Fruit fly (Drosophila melanogaster) whole organism, prepupa: Measurements from ENCODE around the gene agt.

Source experiments
- CG31627 ChIP-seq: fragments of 200-800 bp; sonication (Bioruptor generic); optimal IDR thresholded peaks from 3 replicates; lab custom pipeline; 2016; ENCODE audit warnings: missing biosample characterization, missing genetic modification characterization
- CG6854 ChIP-seq: fragments of 200-800 bp; sonication (Bioruptor generic); optimal IDR thresholded peaks from 2 replicates; lab custom pipeline; 2017; ENCODE audit warnings: missing biosample characterization, mild to moderate bottlenecking, missing genetic modification characterization
- Gug ChIP-seq: fragments of 200-800 bp; sonication (Bioruptor generic); IDR thresholded peaks from 2 replicates; pipeline ENCODE4 v1.3.6; 2022; ENCODE audit warnings: missing biosample characterization, missing genetic modification characterization
- Hr39 ChIP-seq: fragments of 200-800 bp; sonication (Bioruptor generic); optimal IDR thresholded peaks from 2 replicates; lab custom pipeline; 2016; ENCODE audit warnings: missing biosample characterization, missing genetic modification characterization
- Sox14 ChIP-seq: fragments of 200-800 bp; sonication (Bioruptor generic); optimal IDR thresholded peaks from 3 replicates; lab custom pipeline; 2016; ENCODE audit warnings: missing biosample characterization, missing genetic modification characterization

- no peak for TF ChIP-seq CG6854 (GFP tag; lab: Kevin White, UChicago)
- TF ChIP-seq Hr39: no peak
- no peak for TF ChIP-seq Gug (GFP tag; lab: Robert Waterston, UW)
- TF ChIP-seq CG31627 (GFP tag; lab: Kevin White, UChicago): no peak
- no peak for TF ChIP-seq Sox14 (GFP tag; lab: Kevin White, UChicago)
Measured at dm6 chr3R:6644334-6644733, 15.6 kb downstream of the agt start, which contains the start of gene Ass.
